Worm (Caenorhabditis elegans) whole organism, L2 larva: ENCODE measurements around the gene col-103.

Experiments used
- C34F6.9 ChIP-seq: fragments of 150-350 bp; optimal IDR thresholded peaks from 2 replicates; lab custom pipeline; 2014; ENCODE audit warnings: missing biosample characterization, missing genetic modification characterization
- ama-1 ChIP-seq: fragments of 150-350 bp; optimal IDR thresholded peaks from 2 replicates; lab custom pipeline; 2018; ENCODE audit warnings: inconsistent platforms
- nhr-12 ChIP-seq: fragments of 150-350 bp; optimal IDR thresholded peaks from 2 replicates; lab custom pipeline; 2014; ENCODE audit warnings: missing biosample characterization, missing genetic modification characterization

DNA sequence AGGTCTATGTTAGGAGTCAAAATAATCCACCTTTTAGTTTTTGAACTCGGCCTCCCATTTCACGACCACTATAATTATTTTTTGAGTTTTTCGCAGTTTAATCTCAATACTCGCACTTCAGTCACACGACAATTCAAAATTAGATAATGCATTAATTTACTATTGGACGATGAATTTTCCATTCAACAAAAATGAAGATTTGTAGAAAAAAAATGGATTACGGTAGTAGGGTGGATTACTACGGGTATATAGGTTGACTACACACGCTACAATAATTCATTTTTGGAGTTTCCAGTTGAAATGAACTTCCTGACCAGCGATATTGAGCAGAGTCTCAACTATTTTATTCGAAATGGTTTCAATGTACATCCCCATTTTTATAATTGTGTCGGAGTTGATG lies 7.1 kb downstream of the col-103 start, which contains the start of gene srt-23:
- TF ChIP-seq nhr-12 (tag; lab: Kevin White, UChicago) (no peak), C34F6.9 (tag; lab: Kevin White, UChicago) (no peak), ama-1 (lab: Kevin White, UChicago) (no peak)
